Worm (Caenorhabditis elegans) whole organism, L1 larva: ENCODE results near the gene ZK666.14.

ENCODE experiments used
- C16A3.4 ChIP-seq: fragments of 150-350 bp; optimal IDR thresholded peaks from 2 replicates; lab custom pipeline; 2014; ENCODE audit warnings: missing biosample characterization, missing genetic modification characterization
- Y116A8C.19 ChIP-seq: sonication (generic microtip); optimal IDR thresholded peaks from 2 replicates; lab custom pipeline; 2016; ENCODE audit warnings: missing compliant biosample characterization, missing genetic modification characterization, borderline replicate concordance
- aha-1 ChIP-seq: fragments of 150-350 bp; optimal IDR thresholded peaks from 2 replicates; lab custom pipeline; 2014; ENCODE audit warnings: missing biosample characterization, missing genetic modification characterization
- alr-1 ChIP-seq: fragments of 200-800 bp; sonication (Bioruptor generic); optimal IDR thresholded peaks from 2 replicates; lab custom pipeline; 2018; ENCODE audit warnings: borderline replicate concordance, mild to moderate bottlenecking, missing genetic modification characterization, missing compliant biosample characterization
- blmp-1 ChIP-seq: fragments of 150-350 bp; optimal IDR thresholded peaks from 2 replicates; lab custom pipeline; 2014; ENCODE audit warnings: missing biosample characterization, missing genetic modification characterization
- ceh-8 ChIP-seq: fragments of 200-800 bp; sonication (Bioruptor generic); optimal IDR thresholded peaks from 2 replicates; lab custom pipeline; 2018; ENCODE audit warnings: mild to moderate bottlenecking, missing genetic modification characterization, moderate library complexity, missing compliant biosample characterization
- ceh-88 ChIP-seq: fragments of 200-800 bp; sonication (Bioruptor generic); IDR thresholded peaks from 2 replicates; pipeline ENCODE4 v1.3.6; 2022; ENCODE audit warnings: missing genetic modification characterization, missing compliant biosample characterization
- dpl-1 ChIP-seq, 3 experiments: fragments of 150-350 bp in 2 of 3; sonication (generic microtip) in 1 of 3; optimal IDR thresholded peaks; 2 replicates each; lab custom pipeline; 2014 to 2017; ENCODE audit warnings: missing biosample characterization in 3 of 3, missing genetic modification characterization in 3 of 3, missing genetic modification reagents in 3 of 3
- efl-1 ChIP-seq, 4 experiments: fragments of 150-350 bp; optimal IDR thresholded peaks in 3 of 4; peaks in 1 of 4; 1 replicate in 1 of 4; 2 replicates in 3 of 4; lab custom pipeline; 2014; ENCODE audit warnings: missing biosample characterization in 2 of 4, missing genetic modification characterization in 2 of 4, missing genetic modification reagents in 2 of 4
- efl-3 ChIP-seq: fragments of 200-800 bp; sonication (Bioruptor generic); optimal IDR thresholded peaks from 2 replicates; lab custom pipeline; 2018; ENCODE audit warnings: mild to moderate bottlenecking, missing genetic modification characterization, missing compliant biosample characterization
- elt-3 ChIP-seq, 6 experiments: fragments of 150-350 bp in 1 of 6; sonication (generic microtip); optimal IDR thresholded peaks; 2 replicates each; lab custom pipeline; 2017 to 2018; ENCODE audit warnings: missing biosample characterization in 6 of 6, missing genetic modification characterization in 6 of 6, inconsistent platforms in 1 of 6
- hlh-17 ChIP-seq: fragments of 200-800 bp; sonication (Bioruptor generic); optimal IDR thresholded peaks from 2 replicates; lab custom pipeline; 2018; ENCODE audit warnings: missing genetic modification characterization, mild to moderate bottlenecking, missing compliant biosample characterization, moderate library complexity, borderline replicate concordance
- hlh-4 ChIP-seq: sonication (generic microtip); optimal IDR thresholded peaks from 2 replicates; lab custom pipeline; 2016; ENCODE audit warnings: mild to moderate bottlenecking, missing genetic modification characterization, missing compliant biosample characterization
- isw-1 ChIP-seq: fragments of 200-800 bp; sonication (Bioruptor generic); IDR thresholded peaks from 2 replicates; pipeline ENCODE4 v1.3.6; 2022; ENCODE audit warnings: missing genetic modification characterization, missing compliant biosample characterization
- jun-1 ChIP-seq: fragments of 150-350 bp; optimal IDR thresholded peaks from 2 replicates; lab custom pipeline; 2014; ENCODE audit warnings: missing biosample characterization, missing genetic modification reagents, missing genetic modification characterization
- lin-14 ChIP-seq: fragments of 200-800 bp; sonication (Bioruptor generic); optimal IDR thresholded peaks from 2 replicates; lab custom pipeline; 2018; ENCODE audit warnings: mild to moderate bottlenecking, missing genetic modification characterization, moderate library complexity, missing compliant biosample characterization
- lin-35 ChIP-seq, 2 experiments: fragments of 150-350 bp; optimal IDR thresholded peaks; 2 replicates each; lab custom pipeline; 2014; ENCODE audit warnings: missing biosample characterization in 2 of 2, missing genetic modification characterization in 2 of 2, missing genetic modification reagents in 2 of 2
- lir-3 ChIP-seq: sonication (generic microtip); optimal IDR thresholded peaks from 2 replicates; lab custom pipeline; 2016; ENCODE audit warnings: mild to moderate bottlenecking, missing genetic modification characterization, moderate library complexity, missing compliant biosample characterization; ENCODE audit not compliant: poor library complexity
- lsy-2 ChIP-seq, 2 experiments: fragments of 150-350 bp; optimal IDR thresholded peaks; 2 replicates each; lab custom pipeline; 2014; ENCODE audit warnings: missing biosample characterization in 2 of 2, missing genetic modification characterization in 2 of 2
- mab-9 ChIP-seq: fragments of 200-800 bp; sonication (Bioruptor generic); IDR thresholded peaks from 2 replicates; pipeline ENCODE4 v1.3.6; 2022; ENCODE audit warnings: missing genetic modification reagents, missing genetic modification characterization, missing compliant biosample characterization
- nhr-11 ChIP-seq: fragments of 150-350 bp; optimal IDR thresholded peaks from 2 replicates; lab custom pipeline; 2014; ENCODE audit warnings: missing biosample characterization, missing genetic modification characterization
- nhr-12 ChIP-seq: sonication (generic microtip); optimal IDR thresholded peaks from 2 replicates; lab custom pipeline; 2017; ENCODE audit warnings: missing biosample characterization, missing genetic modification characterization
- nhr-19 ChIP-seq: fragments of 200-800 bp; sonication (Bioruptor generic); conservative IDR thresholded peaks from 2 replicates; pipeline ENCODE4 v1.3.6; 2022; ENCODE audit warnings: missing genetic modification characterization, missing compliant biosample characterization
- nhr-20 ChIP-seq: sonication (generic microtip); optimal IDR thresholded peaks from 2 replicates; lab custom pipeline; 2016; ENCODE audit warnings: mild to moderate bottlenecking, missing genetic modification characterization, missing compliant biosample characterization
- nhr-47 ChIP-seq: sonication (generic microtip); optimal IDR thresholded peaks from 2 replicates; lab custom pipeline; 2016; ENCODE audit warnings: mild to moderate bottlenecking, missing genetic modification characterization, moderate library complexity, missing compliant biosample characterization
- nhr-71 ChIP-seq: sonication (generic microtip); optimal IDR thresholded peaks from 2 replicates; lab custom pipeline; 2016; ENCODE audit warnings: mild to moderate bottlenecking, missing genetic modification characterization, moderate library complexity, missing compliant biosample characterization
- nhr-85 ChIP-seq: sonication (generic microtip); peaks from one replicate; lab custom pipeline; 2016; ENCODE audit warnings: missing genetic modification characterization, inconsistent platforms, missing compliant biosample characterization
- nhr-90 ChIP-seq: sonication (generic microtip); optimal IDR thresholded peaks from 2 replicates; lab custom pipeline; 2016; ENCODE audit warnings: mild to moderate bottlenecking, missing genetic modification characterization, missing compliant biosample characterization; ENCODE audit not compliant: poor library complexity
- pag-3 ChIP-seq: sonication (generic microtip); optimal IDR thresholded peaks from 2 replicates; lab custom pipeline; 2017; ENCODE audit warnings: missing genetic modification characterization, mild to moderate bottlenecking, missing compliant biosample characterization, antibody characterized with exemption, borderline replicate concordance; ENCODE audit not compliant: insufficient read depth
- pqm-1 ChIP-seq: sonication (generic microtip); optimal IDR thresholded peaks from 3 replicates; lab custom pipeline; 2017; ENCODE audit warnings: missing biosample characterization, missing genetic modification characterization
- skn-1 ChIP-seq: fragments of 150-350 bp; optimal IDR thresholded peaks from 2 replicates; lab custom pipeline; 2014; ENCODE audit warnings: missing biosample characterization, missing genetic modification characterization
- snpc-4 ChIP-seq: fragments of 150-350 bp; optimal IDR thresholded peaks from 2 replicates; lab custom pipeline; 2014; ENCODE audit warnings: missing biosample characterization, missing genetic modification characterization
- snu-23 ChIP-seq: sonication (generic microtip); optimal IDR thresholded peaks from 2 replicates; lab custom pipeline; 2016; ENCODE audit warnings: missing genetic modification characterization, missing compliant biosample characterization
- sptf-1 ChIP-seq: fragments of 150-350 bp; optimal IDR thresholded peaks from 2 replicates; lab custom pipeline; 2014; ENCODE audit warnings: missing biosample characterization, missing genetic modification characterization
- tbx-2 ChIP-seq: sonication (generic microtip); optimal IDR thresholded peaks from 2 replicates; lab custom pipeline; 2016; ENCODE audit warnings: missing genetic modification characterization, missing compliant biosample characterization
- unc-30 ChIP-seq: sonication (generic microtip); optimal IDR thresholded peaks from 2 replicates; lab custom pipeline; 2017; ENCODE audit warnings: missing biosample characterization, missing genetic modification characterization
- unc-62 ChIP-seq: fragments of 150-350 bp; optimal IDR thresholded peaks from 2 replicates; lab custom pipeline; 2014; ENCODE audit warnings: missing biosample characterization, missing genetic modification reagents, missing genetic modification characterization
- unc-86 ChIP-seq: sonication (generic microtip); optimal IDR thresholded peaks from 2 replicates; lab custom pipeline; 2016; ENCODE audit warnings: missing genetic modification characterization, missing compliant biosample characterization
- unc-98 ChIP-seq: fragments of 200-800 bp; sonication (Bioruptor generic); IDR thresholded peaks from 2 replicates; pipeline ENCODE4 v1.3.6; 2022; ENCODE audit warnings: missing genetic modification characterization, missing compliant biosample characterization
- vab-15 ChIP-seq: sonication (generic microtip); optimal IDR thresholded peaks from 2 replicates; lab custom pipeline; 2017; ENCODE audit warnings: missing genotype, mild to moderate bottlenecking, missing genetic modification characterization, missing compliant biosample characterization

Gene ZK666.14

ce11 chrII:10507906-10508305 is 13.3 kb downstream of the ZK666.14 start:
- TF ChIP-seq vab-15 (tag; lab: Kevin White, UChicago) (no peak), snpc-4 (tag; lab: Kevin White, UChicago) (no peak), nhr-90 (no peak), pag-3 (tag; lab: Kevin White, UChicago) (no peak), unc-62 (GFP tag; lab: Kevin White, UChicago) (no peak), hlh-4 (no peak), alr-1 (tag; lab: Kevin White, UChicago) (no peak)
- TF ChIP-seq, all 84 proteins: peak for 0

DNA sequence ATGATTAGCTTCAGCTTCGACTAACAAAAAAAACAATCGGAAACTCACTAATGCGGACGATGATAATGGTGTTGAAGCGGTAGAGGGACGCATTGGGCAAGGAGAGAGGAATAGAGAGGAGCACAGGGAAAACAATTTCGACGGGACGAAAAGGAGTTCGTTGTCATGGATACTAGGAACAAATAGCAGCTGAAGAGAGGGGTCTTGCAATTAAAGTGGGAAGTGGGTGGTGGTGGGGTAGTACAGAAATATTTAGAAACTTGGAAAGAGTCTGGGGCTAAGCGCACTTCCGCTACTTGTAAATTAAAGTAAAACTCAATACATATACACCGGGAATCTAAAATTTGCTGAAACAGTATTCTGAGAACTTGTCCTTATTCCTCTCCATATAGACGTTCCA is 15.2 kb downstream of the ZK666.14 start, which contains the start of gene F59B10.2:
F59B10.2 (minus strand) TSS at position 101 of the 400 bp plus-strand sequence.
- TF ChIP-seq Y116A8C.19 (tag; lab: Kevin White, UChicago), result no peak
- no peak for TF ChIP-seq efl-1 (optimal IDR thresholded peaks at IDR 0.05; lab: Kevin White, UChicago)
- TF ChIP-seq efl-1 (GFP tag; optimal IDR thresholded peaks at IDR 0.05 in 1 of 2; lab: Kevin White, UChicago), result peak in 1 of 2 experiments; percentile 52
- TF ChIP-seq, all 84 proteins: peak for 1

ce11 chrII:10510242-10510641 is 15.7 kb downstream of the ZK666.14 start, which contains the start of gene F59B10.3:
Gene F59B10.3, plus strand, starts transcription at chrII:10510542.
- TF ChIP-seq lir-3 (tag; lab: Kevin White, UChicago) (no peak), skn-1 (no peak), nhr-19 (GFP tag; lab: Robert Waterston, UW) (no peak), sptf-1 (tag; lab: Kevin White, UChicago) (no peak), jun-1 (tag; lab: Kevin White, UChicago) (no peak), ceh-88 (GFP tag; lab: Robert Waterston, UW) (no peak), pqm-1 (tag; lab: Kevin White, UChicago) (no peak), unc-30 (tag; lab: Kevin White, UChicago) (no peak), ceh-8 (GFP tag; lab: Kevin White, UChicago) (no peak), lsy-2 (tag; optimal IDR thresholded peaks at IDR 0.05; lab: Kevin White, UChicago) (no peak)
- TF ChIP-seq, all 84 proteins: peak for 0

ce11 chrII:10513377-10513776 is 18.8 kb downstream of the ZK666.14 start:
- TF ChIP-seq nhr-47 (tag; lab: Kevin White, UChicago), result no peak
- TF ChIP-seq, all 84 proteins: peak for 0

DNA sequence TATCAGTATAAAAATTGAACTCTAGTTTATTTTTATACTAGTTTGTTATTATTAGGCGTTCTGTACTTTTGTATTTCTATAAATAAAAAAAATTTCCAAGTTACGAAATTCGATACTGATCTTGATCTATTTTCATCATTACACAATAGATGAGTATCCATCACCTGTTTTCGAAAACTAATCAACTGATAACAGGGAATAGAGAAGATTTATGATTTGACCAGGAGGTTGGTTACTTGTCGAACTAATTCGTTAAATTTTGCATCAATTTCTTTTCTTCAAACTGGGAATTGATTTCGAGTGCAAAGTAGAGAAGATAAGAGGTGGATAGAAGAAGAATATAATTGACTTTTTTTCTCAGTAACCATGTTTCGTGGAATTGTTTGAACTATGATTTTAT is 20.9 kb downstream of the ZK666.14 start:
- TF ChIP-seq mab-9 (GFP tag; lab: Robert Waterston, UW) (no peak), elt-3 (tag; optimal IDR thresholded peaks at IDR 0.05; lab: Kevin White, UChicago) (peak in 5 of 6 experiments; percentile 16 to 91 (median 89)), nhr-85 (tag; lab: Kevin White, UChicago) (peak; percentile 78), nhr-47 (tag; lab: Kevin White, UChicago) (no peak), nhr-20 (peak; percentile 41), lsy-2 (tag; optimal IDR thresholded peaks at IDR 0.05; lab: Kevin White, UChicago) (peak in 1 of 2 experiments; percentile 22), blmp-1 (tag; lab: Kevin White, UChicago) (peak; percentile 54), nhr-90 (no peak), lin-35 (GFP tag; optimal IDR thresholded peaks at IDR 0.05; lab: Kevin White, UChicago) (peak in 1 of 2 experiments; percentile 37), snu-23 (GFP tag; lab: Kevin White, UChicago) (peak; percentile 11), aha-1 (tag; lab: Kevin White, UChicago) (no peak), lin-14 (GFP tag; lab: Kevin White, UChicago) (peak; percentile 49), nhr-71 (peak; percentile 19)

- TF ChIP-seq nhr-11 (no peak), efl-3 (GFP tag; lab: Kevin White, UChicago) (no peak), lin-14 (GFP tag; lab: Kevin White, UChicago) (peak; percentile 71), unc-86 (tag; lab: Kevin White, UChicago) (no peak), elt-3 (tag; optimal IDR thresholded peaks at IDR 0.05; lab: Kevin White, UChicago) (peak in 2 of 6 experiments; percentile 4 to 8), nhr-12 (tag; lab: Kevin White, UChicago) (no peak), C16A3.4 (tag; lab: Kevin White, UChicago) (peak; percentile 14), unc-98 (GFP tag; lab: Robert Waterston, UW) (no peak), nhr-90 (no peak), nhr-71 (peak; percentile 25), skn-1 (no peak), dpl-1 (GFP tag; optimal IDR thresholded peaks at IDR 0.05; lab: Kevin White, UChicago) (no peak), nhr-19 (GFP tag; lab: Robert Waterston, UW) (no peak), nhr-47 (tag; lab: Kevin White, UChicago) (no peak), hlh-17 (no peak), isw-1 (GFP tag; lab: Robert Waterston, UW) (no peak), snu-23 (GFP tag; lab: Kevin White, UChicago) (peak; percentile 49), unc-30 (tag; lab: Kevin White, UChicago) (no peak), tbx-2 (tag; lab: Kevin White, UChicago) (no peak)
Measured at ce11 chrII:10516375-10516774, 21.8 kb downstream of the ZK666.14 start.
